Fruit fly (Drosophila melanogaster) whole organism, embryonic: ENCODE data around the gene Dredd.

Experiments
- ATbp ChIP-seq: fragments of 200-800 bp; sonication (Bioruptor generic); optimal IDR thresholded peaks from 2 replicates; lab custom pipeline; 2017; ENCODE audit warnings: missing biosample characterization, mild to moderate bottlenecking, missing genetic modification characterization, missing genetic modification reagents
- Asciz ChIP-seq: fragments of 200-800 bp; sonication (Bioruptor generic); optimal IDR thresholded peaks from 2 replicates; lab custom pipeline; 2017; ENCODE audit warnings: missing biosample characterization, mild to moderate bottlenecking, missing genetic modification characterization, missing genetic modification reagents
- Bdp1 ChIP-seq: fragments of 200-800 bp; sonication (Bioruptor generic); optimal IDR thresholded peaks from 3 replicates; lab custom pipeline; 2016; ENCODE audit warnings: missing biosample characterization, missing genetic modification characterization
- CG10267 ChIP-seq: fragments of 200-800 bp; sonication (Bioruptor generic); optimal IDR thresholded peaks from 2 replicates; lab custom pipeline; 2018; ENCODE audit warnings: missing biosample characterization, mild to moderate bottlenecking, missing genetic modification characterization, moderate library complexity
- CG10366 ChIP-seq: fragments of 200-800 bp; sonication (Bioruptor generic); IDR thresholded peaks from 2 replicates; pipeline ENCODE4 v1.3.6; 2022; ENCODE audit warnings: missing biosample characterization, missing genetic modification characterization
- CG10654 ChIP-seq: fragments of 200-800 bp; sonication (Bioruptor generic); optimal IDR thresholded peaks from 2 replicates; lab custom pipeline; 2016; ENCODE audit warnings: missing biosample characterization, missing genetic modification characterization
- CG11560 ChIP-seq: fragments of 200-800 bp; sonication (Bioruptor generic); IDR thresholded peaks from 3 replicates; pipeline ENCODE4 v1.3.6; 2022; ENCODE audit warnings: missing biosample characterization, missing genetic modification characterization
- CG13624 ChIP-seq: fragments of 200-800 bp; sonication (Bioruptor generic); optimal IDR thresholded peaks from 2 replicates; lab custom pipeline; 2016; ENCODE audit warnings: missing biosample characterization, missing genetic modification characterization
- CG14860 ChIP-seq: fragments of 200-800 bp; sonication (Bioruptor generic); IDR thresholded peaks from 3 replicates; pipeline ENCODE4 v1.3.6; 2022; ENCODE audit warnings: missing biosample characterization, missing genetic modification characterization; ENCODE audit not compliant: partially characterized antibody
- CG1529 ChIP-seq: fragments of 200-800 bp; sonication (Bioruptor generic); optimal IDR thresholded peaks from 3 replicates; lab custom pipeline; 2018; ENCODE audit warnings: missing biosample characterization, missing genetic modification characterization
- CG17359 ChIP-seq: fragments of 200-800 bp; sonication (Bioruptor generic); optimal IDR thresholded peaks from 3 replicates; lab custom pipeline; 2018; ENCODE audit warnings: missing biosample characterization, mild to moderate bottlenecking, missing genetic modification characterization, moderate library complexity
- CG1792 ChIP-seq: fragments of 200-800 bp; sonication (Bioruptor generic); optimal IDR thresholded peaks from 2 replicates; lab custom pipeline; 2016; ENCODE audit warnings: missing biosample characterization, missing genetic modification characterization
- CG2120 ChIP-seq: fragments of 200-800 bp; sonication (Bioruptor generic); optimal IDR thresholded peaks from 3 replicates; lab custom pipeline; 2016; ENCODE audit warnings: missing biosample characterization, missing genetic modification characterization
- CG3281 ChIP-seq: fragments of 200-800 bp; sonication (Bioruptor generic); optimal IDR thresholded peaks from 3 replicates; lab custom pipeline; 2017; ENCODE audit warnings: missing biosample characterization, mild to moderate bottlenecking, missing genetic modification characterization
- CG34376 ChIP-seq: fragments of 200-800 bp; sonication (Bioruptor generic); optimal IDR thresholded peaks from 2 replicates; lab custom pipeline; 2018; ENCODE audit warnings: missing biosample characterization, mild to moderate bottlenecking, missing genetic modification characterization
- CG3847 ChIP-seq: fragments of 200-800 bp; sonication (Bioruptor generic); IDR thresholded peaks from 2 replicates; pipeline ENCODE4 v1.3.6; 2022; ENCODE audit warnings: missing biosample characterization, missing genetic modification characterization
- CG5953 ChIP-seq: fragments of 200-800 bp; sonication (Bioruptor generic); IDR thresholded peaks from 2 replicates; pipeline ENCODE4 v1.3.6; 2022; ENCODE audit warnings: missing biosample characterization, missing genetic modification characterization
- CG6791 ChIP-seq: fragments of 200-800 bp; sonication (Bioruptor generic); IDR thresholded peaks from 3 replicates; pipeline ENCODE4 v1.3.6; 2022; ENCODE audit warnings: missing biosample characterization, missing genetic modification characterization; ENCODE audit not compliant: partially characterized antibody
- CG9727 ChIP-seq: fragments of 200-800 bp; sonication (Bioruptor generic); optimal IDR thresholded peaks from 3 replicates; lab custom pipeline; 2017; ENCODE audit warnings: missing biosample characterization, mild to moderate bottlenecking, missing genetic modification characterization
- CG9876 ChIP-seq: fragments of 200-800 bp; sonication (Bioruptor generic); optimal IDR thresholded peaks from 2 replicates; lab custom pipeline; 2016; ENCODE audit warnings: missing biosample characterization, missing genetic modification characterization
- D ChIP-seq, 2 experiments: fragments of 200-800 bp in 1 of 2; fragments of >200 bp in 1 of 2; sonication (Bioruptor generic) in 1 of 2; optimal IDR thresholded peaks; 2 replicates in 1 of 2; 3 replicates in 1 of 2; lab custom pipeline; 2017; ENCODE audit warnings: mild to moderate bottlenecking in 1 of 2, missing biosample characterization in 1 of 2, missing genetic modification characterization in 1 of 2, missing genetic modification reagents in 1 of 2
- E2f2 ChIP-seq: fragments of 200-800 bp; sonication (Bioruptor generic); IDR thresholded peaks from 2 replicates; pipeline ENCODE4 v1.3.6; 2022; ENCODE audit warnings: missing biosample characterization, missing genetic modification characterization
- Ets65A ChIP-seq: fragments of 200-800 bp; sonication (Bioruptor generic); peaks from one replicate; lab custom pipeline; 2016; ENCODE audit warnings: missing biosample characterization, missing genetic modification characterization
- Fer2 ChIP-seq: fragments of 200-800 bp; sonication (Bioruptor generic); optimal IDR thresholded peaks from 2 replicates; lab custom pipeline; 2018; ENCODE audit warnings: missing biosample characterization, mild to moderate bottlenecking, missing genetic modification characterization, moderate library complexity
- Fer3 ChIP-seq: fragments of 200-800 bp; sonication (Bioruptor generic); optimal IDR thresholded peaks from 2 replicates; lab custom pipeline; 2018; ENCODE audit warnings: missing biosample characterization, mild to moderate bottlenecking, missing genetic modification characterization, moderate library complexity
- GATAe ChIP-seq: fragments of 200-800 bp; sonication (Bioruptor generic); conservative IDR thresholded peaks from 2 replicates; pipeline ENCODE4 v1.3.6; 2022; ENCODE audit warnings: missing biosample characterization, missing genetic modification characterization
- H2.0 ChIP-seq: fragments of 200-800 bp; sonication (Bioruptor generic); IDR thresholded peaks from 2 replicates; pipeline ENCODE4 v1.3.6; 2022; ENCODE audit warnings: missing biosample characterization, missing genetic modification characterization
- HLH3B ChIP-seq: fragments of 200-800 bp; sonication (Bioruptor generic); IDR thresholded peaks from 2 replicates; pipeline ENCODE4 v1.3.6; 2022; ENCODE audit warnings: missing biosample characterization, missing genetic modification characterization
- Hmr ChIP-seq: fragments of 200-800 bp; sonication (Bioruptor generic); optimal IDR thresholded peaks from 3 replicates; lab custom pipeline; 2017; ENCODE audit warnings: mild to moderate bottlenecking, missing biosample characterization, missing genetic modification reagents, missing genetic modification characterization
- PHDP ChIP-seq: fragments of 200-800 bp; sonication (Bioruptor generic); optimal IDR thresholded peaks from 3 replicates; lab custom pipeline; 2018; ENCODE audit warnings: missing biosample characterization, mild to moderate bottlenecking, missing genetic modification characterization, moderate library complexity
- Sox100B ChIP-seq: fragments of 200-800 bp; sonication (Bioruptor generic); optimal IDR thresholded peaks from 3 replicates; lab custom pipeline; 2018; ENCODE audit warnings: missing biosample characterization, mild to moderate bottlenecking, missing genetic modification characterization
- Sry-δ ChIP-seq: fragments of 200-800 bp; sonication (Bioruptor generic); optimal IDR thresholded peaks from 2 replicates; lab custom pipeline; 2016; ENCODE audit warnings: missing biosample characterization, missing genetic modification characterization
- TFAM ChIP-seq: fragments of 200-800 bp; sonication (Bioruptor generic); optimal IDR thresholded peaks from 2 replicates; lab custom pipeline; 2017; ENCODE audit warnings: missing biosample characterization, missing genetic modification characterization, inconsistent platforms
- YL-1 ChIP-seq: fragments of 200-800 bp; sonication (Bioruptor generic); optimal IDR thresholded peaks from 3 replicates; lab custom pipeline; 2017; ENCODE audit warnings: missing biosample characterization, mild to moderate bottlenecking, missing genetic modification characterization
- ase ChIP-seq: fragments of 200-800 bp; sonication (Bioruptor generic); IDR thresholded peaks from 3 replicates; pipeline ENCODE4 v1.3.6; 2022; ENCODE audit warnings: missing biosample characterization, missing genetic modification characterization
- az2 ChIP-seq: fragments of 200-800 bp; sonication (Bioruptor generic); optimal IDR thresholded peaks from 3 replicates; lab custom pipeline; 2016; ENCODE audit warnings: missing biosample characterization, missing genetic modification characterization
- chinmo ChIP-seq: fragments of 200-800 bp; sonication (Bioruptor generic); IDR thresholded peaks from 4 replicates; pipeline ENCODE4 v1.3.6; 2022; ENCODE audit warnings: missing biosample characterization, missing genetic modification characterization; ENCODE audit not compliant: partially characterized antibody
- dati ChIP-seq: fragments of 200-800 bp; sonication (Bioruptor generic); IDR thresholded peaks from 2 replicates; pipeline ENCODE4 v1.3.6; 2022; ENCODE audit warnings: missing biosample characterization, missing genetic modification characterization
- ftz-f1 ChIP-seq: fragments of 200-800 bp; sonication (Bioruptor generic); optimal IDR thresholded peaks from 2 replicates; lab custom pipeline; 2016; ENCODE audit warnings: missing biosample characterization, missing genetic modification characterization
- hth ChIP-seq: fragments of >200 bp; optimal IDR thresholded peaks from 2 replicates; lab custom pipeline; 2017; ENCODE audit warnings: inconsistent platforms
- lbe ChIP-seq: fragments of 200-800 bp; sonication (Bioruptor generic); optimal IDR thresholded peaks from 2 replicates; lab custom pipeline; 2016; ENCODE audit warnings: missing biosample characterization, mild to moderate bottlenecking, missing genetic modification characterization
- lmd ChIP-seq: fragments of 200-800 bp; sonication (Bioruptor generic); IDR thresholded peaks from 2 replicates; pipeline ENCODE4 v1.3.6; 2022; ENCODE audit warnings: missing biosample characterization, missing genetic modification characterization
- nerfin-1 ChIP-seq: fragments of 200-800 bp; sonication (Bioruptor generic); optimal IDR thresholded peaks from 3 replicates; lab custom pipeline; 2019; ENCODE audit warnings: missing biosample characterization, mild to moderate bottlenecking, missing genetic modification characterization, moderate library complexity
- org-1 ChIP-seq: fragments of 200-800 bp; sonication (Bioruptor generic); optimal IDR thresholded peaks from 2 replicates; lab custom pipeline; 2017; ENCODE audit warnings: missing biosample characterization, missing genetic modification characterization
- pan ChIP-seq, 4 experiments: fragments of >200 bp in 3 of 4; fragments of 200-800 bp in 1 of 4; sonication (Bioruptor generic) in 1 of 4; optimal IDR thresholded peaks in 3 of 4; IDR thresholded peaks in 1 of 4; 2 replicates each; pipeline versions ENCODE4 v1.3.6 to Lab custom; 2017 to 2022; ENCODE audit warnings: missing biosample characterization in 2 of 4, missing genetic modification characterization in 2 of 4, mixed read lengths in 1 of 4
- pita ChIP-seq: fragments of 200-800 bp; sonication (Bioruptor generic); optimal IDR thresholded peaks from 2 replicates; lab custom pipeline; 2017; ENCODE audit warnings: missing biosample characterization, mild to moderate bottlenecking, missing genetic modification characterization
- pnt ChIP-seq: fragments of 200-800 bp; sonication (Bioruptor generic); optimal IDR thresholded peaks from 3 replicates; lab custom pipeline; 2016; ENCODE audit warnings: missing biosample characterization, missing genetic modification characterization
- pros ChIP-seq: fragments of 200-800 bp; sonication (Bioruptor generic); optimal IDR thresholded peaks from 3 replicates; lab custom pipeline; 2019; ENCODE audit warnings: missing biosample characterization, mild to moderate bottlenecking, missing genetic modification characterization, moderate library complexity
- scrt ChIP-seq: fragments of 200-800 bp; sonication (Bioruptor generic); optimal IDR thresholded peaks from 2 replicates; lab custom pipeline; 2018; ENCODE audit warnings: missing biosample characterization, mild to moderate bottlenecking, missing genetic modification characterization, moderate library complexity
- slbo ChIP-seq: fragments of 200-800 bp; sonication (Bioruptor generic); IDR thresholded peaks from 2 replicates; pipeline ENCODE4 v1.3.6; 2022; ENCODE audit warnings: missing biosample characterization, missing genetic modification characterization
- sna ChIP-seq: fragments of 200-800 bp; sonication (Bioruptor generic); IDR thresholded peaks from 2 replicates; pipeline ENCODE4 v1.3.6; 2022; ENCODE audit warnings: missing biosample characterization, missing genetic modification characterization; ENCODE audit not compliant: partially characterized antibody
- ttk ChIP-seq: fragments of 200-800 bp; sonication (Bioruptor generic); IDR thresholded peaks from 2 replicates; pipeline ENCODE4 v2.1.2; 2022; ENCODE audit warnings: missing biosample characterization, missing genetic modification characterization

Dredd gene

dm6 chrX:618583-618982 is 16.8 kb downstream of the Dredd start (continued):
- TF ChIP-seq CG9727 (peak; percentile 42), Ets65A (peak; percentile 87), Sox100B (GFP tag; lab: Kevin White, UChicago) (peak; percentile 48), pnt (GFP tag; lab: Kevin White, UChicago) (peak; percentile 29), H2.0 (GFP tag; lab: Robert Waterston, UW) (peak; percentile 18; the same call in 1 of the 2 replicates), GATAe (GFP tag; lab: Robert Waterston, UW) (no peak), CG10654 (GFP tag; lab: Kevin White, UChicago) (no peak), pros (GFP tag; lab: Kevin White, UChicago) (peak; percentile 16), lbe (GFP tag; lab: Kevin White, UChicago) (no peak), hth (lab: Kevin White, UChicago) (no peak), TFAM (GFP tag; lab: Kevin White, UChicago) (no peak), lmd (GFP tag; lab: Robert Waterston, UW) (peak; percentile 63), Asciz (GFP tag; lab: Kevin White, UChicago) (no peak), CG1529 (no peak), CG34376 (GFP tag; lab: Kevin White, UChicago) (no peak), dati (GFP tag; lab: Robert Waterston, UW) (no peak), ttk (GFP tag; lab: Robert Waterston, UW) (0 out of 2 replicates have a peak, but pooled peaks have one; percentile 31), YL-1 (GFP tag; lab: Kevin White, UChicago) (no peak), CG3281 (GFP tag; lab: Kevin White, UChicago) (no peak), CG11560 (tag; lab: Robert Waterston, UW) (no peak), Fer3 (tag; lab: Kevin White, UChicago) (no peak), CG3847 (no peak), Hmr (GFP tag; lab: Kevin White, UChicago) (peak; percentile 7), org-1 (GFP tag; lab: Kevin White, UChicago) (peak; percentile 20), pita (GFP tag; lab: Kevin White, UChicago) (no peak), ase (GFP tag; lab: Robert Waterston, UW) (no peak), pan (optimal IDR thresholded peaks at IDR 0.05; lab: Kevin White, UChicago) (no peak), pan (GFP tag; optimal IDR thresholded peaks at IDR 0.05 in 1 of 2, IDR thresholded peaks at IDR 0.05 in 1 of 2) (no peak), az2 (peak; percentile 40), PHDP (tag; lab: Kevin White, UChicago) (no peak), ATbp (peak; percentile 18), CG10267 (tag; lab: Kevin White, UChicago) (no peak), chinmo (0 out of 4 replicates have a peak, but pooled peaks have one; percentile 35), CG17359 (tag; lab: Kevin White, UChicago) (no peak), CG9876 (peak; percentile 9), CG1792 (GFP tag; lab: Kevin White, UChicago) (peak; percentile 1), Sry-δ (GFP tag; lab: Kevin White, UChicago) (no peak), D (optimal IDR thresholded peaks at IDR 0.05; lab: Kevin White, UChicago) (no peak), D (GFP tag; optimal IDR thresholded peaks at IDR 0.05; lab: Kevin White, UChicago) (peak; percentile 25)

dm6 chrX:617477-617795 is 17.9 kb downstream of the Dredd start:
- peak; percentile 90 for TF ChIP-seq E2f2
- no peak for TF ChIP-seq nerfin-1 (tag; lab: Kevin White, UChicago)
- TF ChIP-seq scrt (GFP tag; lab: Kevin White, UChicago) = peak; percentile 30
- no peak for TF ChIP-seq CG10366
- no peak for TF ChIP-seq HLH3B (GFP tag; lab: Robert Waterston, UW)
- TF ChIP-seq lbe (GFP tag; lab: Kevin White, UChicago) = peak; percentile 27
- TF ChIP-seq CG5953 (GFP tag; lab: Robert Waterston, UW) = no peak
- TF ChIP-seq slbo (GFP tag; lab: Robert Waterston, UW) = no peak; the same call in 1 of the 2 replicates
- peak; percentile 65 for TF ChIP-seq sna
- TF ChIP-seq ftz-f1 (GFP tag; lab: Kevin White, UChicago) = peak; percentile 3
- TF ChIP-seq CG14860 = peak; percentile 53; the same call in 2 of the 3 replicates
- TF ChIP-seq CG6791 (GFP tag; lab: Robert Waterston, UW) = peak; percentile 83
- no peak for TF ChIP-seq Fer2
- peak; percentile 15 for TF ChIP-seq CG2120
- TF ChIP-seq Bdp1 (GFP tag; lab: Kevin White, UChicago) = no peak
- peak; percentile 26 for TF ChIP-seq CG13624 (GFP tag; lab: Kevin White, UChicago)
